Worm (Caenorhabditis elegans) whole organism, late embryonic: ENCODE data around the gene M02H5.8.

Experiments
- ceh-9 ChIP-seq: sonication (generic microtip); optimal IDR thresholded peaks from 2 replicates; lab custom pipeline; 2016; ENCODE audit warnings: mild to moderate bottlenecking, missing genetic modification characterization, inconsistent platforms, missing compliant biosample characterization
- dmd-4 ChIP-seq: sonication (generic microtip); optimal IDR thresholded peaks from 2 replicates; lab custom pipeline; 2016; ENCODE audit warnings: borderline replicate concordance, missing genetic modification characterization, missing compliant biosample characterization
- elt-4 ChIP-seq: sonication (generic microtip); optimal IDR thresholded peaks from 2 replicates; lab custom pipeline; 2016; ENCODE audit warnings: missing genetic modification characterization, missing compliant biosample characterization
- hlh-13 ChIP-seq: fragments of 200-800 bp; sonication (Bioruptor generic); optimal IDR thresholded peaks from 2 replicates; lab custom pipeline; 2018; ENCODE audit warnings: mild to moderate bottlenecking, missing genetic modification characterization, missing compliant biosample characterization
- hlh-30 ChIP-seq: sonication (generic microtip); optimal IDR thresholded peaks from 2 replicates; lab custom pipeline; 2017; ENCODE audit warnings: antibody characterized with exemption, missing genetic modification characterization, missing compliant biosample characterization; ENCODE audit not compliant: insufficient read depth
- nhr-11 ChIP-seq: fragments of 150-350 bp; optimal IDR thresholded peaks from 2 replicates; lab custom pipeline; 2014; ENCODE audit warnings: missing biosample characterization, missing genetic modification characterization
- nhr-232 ChIP-seq: sonication (generic microtip); optimal IDR thresholded peaks from 2 replicates; lab custom pipeline; 2016; ENCODE audit warnings: missing genetic modification characterization, missing compliant biosample characterization
- odd-2 ChIP-seq: sonication (generic microtip); optimal IDR thresholded peaks from 2 replicates; lab custom pipeline; 2017; ENCODE audit warnings: antibody characterized with exemption, mild to moderate bottlenecking, missing genetic modification characterization, missing compliant biosample characterization
- pha-4 ChIP-seq: fragments of 150-350 bp; optimal IDR thresholded peaks from 2 replicates; lab custom pipeline; 2018; ENCODE audit warnings: missing biosample characterization, missing genetic modification reagents, missing genetic modification characterization
- pqm-1 ChIP-seq: sonication (generic microtip); optimal IDR thresholded peaks from 2 replicates; lab custom pipeline; 2016; ENCODE audit warnings: missing genetic modification characterization, missing compliant biosample characterization
- unc-55 ChIP-seq: sonication (generic microtip); optimal IDR thresholded peaks from 2 replicates; lab custom pipeline; 2017; ENCODE audit warnings: missing biosample characterization, missing genetic modification reagents, missing genetic modification characterization

- TF ChIP-seq pha-4 (tag; lab: Kevin White, UChicago) (no peak), odd-2 (tag; lab: Kevin White, UChicago) (no peak), hlh-13 (no peak), elt-4 (tag; lab: Kevin White, UChicago) (no peak), dmd-4 (tag; lab: Kevin White, UChicago) (no peak), ceh-9 (tag; lab: Kevin White, UChicago) (no peak), unc-55 (GFP tag; lab: Kevin White, UChicago) (no peak), pqm-1 (no peak), nhr-232 (tag; lab: Kevin White, UChicago) (no peak), hlh-30 (tag; lab: Kevin White, UChicago) (no peak), nhr-11 (tag; lab: Kevin White, UChicago) (no peak)
Observed at ce11 chrV:438094-438493, 11.7 kb upstream of the M02H5.8 start, which contains the start of gene B0554.1.
